Fruit fly (Drosophila melanogaster): ENCODE data around the gene CG6479.

dm6 chr3L:17381990-17382389 is 42.9 kb upstream of the CG6479 start:
- TF ChIP-seq CG13204 (GFP tag; optimal IDR thresholded peaks at IDR 0.05) (no peak), EcR (GFP tag; optimal IDR thresholded peaks at IDR 0.05) (no peak), CG15710 (tag; optimal IDR thresholded peaks at IDR 0.05) (no peak), CG34367 (tag; optimal IDR thresholded peaks at IDR 0.05) (no peak), gl (tag; optimal IDR thresholded peaks at IDR 0.05) (no peak), Pif1A (GFP tag; optimal IDR thresholded peaks at IDR 0.05) (no peak), CG8159 (tag; optimal IDR thresholded peaks at IDR 0.05) (no peak), Ets98B (GFP tag; IDR thresholded peaks at IDR 0.05) (no peak), fd96Ca (GFP tag; IDR thresholded peaks at IDR 0.05) (no peak), CG14655 (GFP tag; optimal IDR thresholded peaks at IDR 0.05) (no peak), CG9948 (tag; optimal IDR thresholded peaks at IDR 0.05) (no peak), CG17806 (tag; optimal IDR thresholded peaks at IDR 0.05) (no peak), CG8301 (tag; optimal IDR thresholded peaks at IDR 0.05) (no peak)

Measured in whole organism, pupa.